Worm (Caenorhabditis elegans) whole organism, L3 larva: ENCODE results near the gene M163.1.

Experiments used
- aly-2 ChIP-seq: fragments of 150-350 bp; optimal IDR thresholded peaks from 2 replicates; lab custom pipeline; 2014; ENCODE audit warnings: missing biosample characterization, missing genetic modification characterization
- ama-1 ChIP-seq: fragments of 150-350 bp; optimal IDR thresholded peaks from 2 replicates; lab custom pipeline; 2018
- ceh-16 ChIP-seq: sonication (generic microtip); optimal IDR thresholded peaks from 2 replicates; lab custom pipeline; 2017; ENCODE audit warnings: missing biosample characterization, missing genetic modification characterization
- ceh-28 ChIP-seq: fragments of 150-350 bp; optimal IDR thresholded peaks from 2 replicates; lab custom pipeline; 2014; ENCODE audit warnings: missing biosample characterization, missing genetic modification reagents, missing genetic modification characterization
- ceh-82 ChIP-seq: fragments of 150-350 bp; optimal IDR thresholded peaks from 2 replicates; lab custom pipeline; 2014; ENCODE audit warnings: missing biosample characterization, missing genetic modification characterization
- daf-12 ChIP-seq: fragments of 150-350 bp; optimal IDR thresholded peaks from 2 replicates; lab custom pipeline; 2014; ENCODE audit warnings: missing biosample characterization, missing genetic modification reagents, missing genetic modification characterization
- egl-27 ChIP-seq: sonication (generic microtip); optimal IDR thresholded peaks from 4 replicates; lab custom pipeline; 2017; ENCODE audit warnings: missing biosample characterization, missing genetic modification reagents, missing genetic modification characterization
- egl-5 ChIP-seq: fragments of 150-350 bp; optimal IDR thresholded peaks from 2 replicates; lab custom pipeline; 2017; ENCODE audit warnings: missing biosample characterization, missing genetic modification reagents, missing genetic modification characterization, inconsistent platforms
- elt-1 ChIP-seq: fragments of 150-350 bp; optimal IDR thresholded peaks from 2 replicates; lab custom pipeline; 2014; ENCODE audit warnings: missing biosample characterization, missing genetic modification characterization
- elt-3 ChIP-seq, 3 experiments: fragments of 150-350 bp in 1 of 3; sonication (generic microtip) in 2 of 3; optimal IDR thresholded peaks; 2 replicates in 2 of 3; 4 replicates in 1 of 3; lab custom pipeline; 2014 to 2017; ENCODE audit warnings: missing biosample characterization in 3 of 3, missing genetic modification characterization in 3 of 3
- eor-1 ChIP-seq, 2 experiments: fragments of 150-350 bp; optimal IDR thresholded peaks; 2 replicates each; lab custom pipeline; 2014 to 2018; ENCODE audit warnings: missing biosample characterization in 2 of 2, missing genetic modification characterization in 2 of 2
- fkh-10 ChIP-seq: sonication (generic microtip); optimal IDR thresholded peaks from 2 replicates; lab custom pipeline; 2017; ENCODE audit warnings: missing biosample characterization, missing genetic modification reagents, missing genetic modification characterization
- fkh-2 ChIP-seq: fragments of 150-350 bp; optimal IDR thresholded peaks from 2 replicates; lab custom pipeline; 2014; ENCODE audit warnings: missing biosample characterization, missing genetic modification reagents, missing genetic modification characterization
- fos-1 ChIP-seq: fragments of 150-350 bp; optimal IDR thresholded peaks from 2 replicates; lab custom pipeline; 2014; ENCODE audit warnings: missing biosample characterization, missing genetic modification characterization
- hmg-11 ChIP-seq: sonication (generic microtip); optimal IDR thresholded peaks from 2 replicates; lab custom pipeline; 2016; ENCODE audit warnings: missing genetic modification characterization, missing compliant biosample characterization
- jun-1 ChIP-seq: fragments of 150-350 bp; optimal IDR thresholded peaks from 2 replicates; lab custom pipeline; 2014; ENCODE audit warnings: missing biosample characterization, missing genetic modification reagents, missing genetic modification characterization
- lin-39 ChIP-seq: fragments of 150-350 bp; optimal IDR thresholded peaks from 2 replicates; lab custom pipeline; 2018; ENCODE audit warnings: missing biosample characterization, missing genetic modification reagents, missing genetic modification characterization
- lsy-12 ChIP-seq: sonication (generic microtip); optimal IDR thresholded peaks from 2 replicates; lab custom pipeline; 2016; ENCODE audit warnings: mild to moderate bottlenecking, missing genetic modification characterization, missing compliant biosample characterization
- mdl-1 ChIP-seq: fragments of 150-350 bp; optimal IDR thresholded peaks from 2 replicates; lab custom pipeline; 2014; ENCODE audit warnings: missing biosample characterization, missing genetic modification characterization
- nhr-11 ChIP-seq: fragments of 150-350 bp; optimal IDR thresholded peaks from 2 replicates; lab custom pipeline; 2014; ENCODE audit warnings: missing biosample characterization, missing genetic modification characterization
- nhr-12 ChIP-seq: fragments of 150-350 bp; optimal IDR thresholded peaks from 2 replicates; lab custom pipeline; 2014; ENCODE audit warnings: missing biosample characterization, missing genetic modification characterization
- nhr-23 ChIP-seq: fragments of 150-350 bp; optimal IDR thresholded peaks from 2 replicates; lab custom pipeline; 2014; ENCODE audit warnings: missing biosample characterization, missing genetic modification reagents, missing genetic modification characterization
- nhr-237 ChIP-seq: fragments of 150-350 bp; optimal IDR thresholded peaks from 2 replicates; lab custom pipeline; 2014; ENCODE audit warnings: missing biosample characterization, missing genetic modification characterization
- nhr-25 ChIP-seq: sonication (generic microtip); optimal IDR thresholded peaks from 2 replicates; lab custom pipeline; 2017; ENCODE audit warnings: missing biosample characterization, missing genetic modification characterization
- nhr-28 ChIP-seq: fragments of 150-350 bp; optimal IDR thresholded peaks from 2 replicates; lab custom pipeline; 2014; ENCODE audit warnings: missing biosample characterization, missing genetic modification characterization
- nhr-43 ChIP-seq: sonication (generic microtip); optimal IDR thresholded peaks from 2 replicates; lab custom pipeline; 2016; ENCODE audit warnings: mild to moderate bottlenecking, missing genetic modification characterization, missing compliant biosample characterization; ENCODE audit not compliant: poor library complexity, severe bottlenecking
- nhr-67 ChIP-seq: fragments of 150-350 bp; optimal IDR thresholded peaks from 2 replicates; lab custom pipeline; 2014; ENCODE audit warnings: missing biosample characterization, missing genetic modification characterization
- nhr-77 ChIP-seq: fragments of 150-350 bp; optimal IDR thresholded peaks from 2 replicates; lab custom pipeline; 2014; ENCODE audit warnings: missing biosample characterization, missing genetic modification characterization
- pha-4 ChIP-seq: fragments of 150-350 bp; optimal IDR thresholded peaks from 2 replicates; lab custom pipeline; 2014; ENCODE audit warnings: missing biosample characterization, missing genetic modification reagents, missing genetic modification characterization
- sea-2 ChIP-seq: fragments of 150-350 bp; sonication (generic microtip); optimal IDR thresholded peaks from 4 replicates; lab custom pipeline; 2014; ENCODE audit warnings: missing biosample characterization, missing genetic modification reagents, missing genetic modification characterization
- tbx-2 ChIP-seq: sonication (generic microtip); optimal IDR thresholded peaks from 2 replicates; lab custom pipeline; 2016; ENCODE audit warnings: mild to moderate bottlenecking, missing genetic modification characterization, missing compliant biosample characterization
- zag-1 ChIP-seq: fragments of 150-350 bp; optimal IDR thresholded peaks from 2 replicates; lab custom pipeline; 2014; ENCODE audit warnings: missing biosample characterization, missing genetic modification characterization
- ztf-11 ChIP-seq: fragments of 150-350 bp; optimal IDR thresholded peaks from 2 replicates; lab custom pipeline; 2014; ENCODE audit warnings: missing biosample characterization, missing genetic modification characterization
- ztf-4 ChIP-seq: fragments of 150-350 bp; optimal IDR thresholded peaks from 2 replicates; lab custom pipeline; 2014; ENCODE audit warnings: missing biosample characterization, missing genetic modification characterization

Gene M163.1

ce11 chrX:14464513-14464912 lies 39.1 kb downstream of the M163.1 start, which contains the start of gene M163.7:
Gene M163.7 (plus strand): TSS chrX:14464813.
- no peak for TF ChIP-seq ztf-4 (tag; lab: Kevin White, UChicago)
- TF ChIP-seq ceh-28, result no peak
- no peak for TF ChIP-seq sea-2 (GFP tag; lab: Kevin White, UChicago)
- no peak for TF ChIP-seq nhr-12 (tag; lab: Kevin White, UChicago)
- no peak for TF ChIP-seq fkh-10
- TF ChIP-seq tbx-2 (tag; lab: Kevin White, UChicago), result no peak
- TF ChIP-seq nhr-77 (tag; lab: Kevin White, UChicago), result no peak
- no peak for TF ChIP-seq fkh-2 (tag; lab: Kevin White, UChicago)
- TF ChIP-seq egl-27, result no peak

ce11 chrX:14460412-14460811 lies 43.2 kb downstream of the M163.1 start, which contains the start of gene Y66C5A.2:
Gene Y66C5A.2 (plus strand): TSS chrX:14460712.
- TF ChIP-seq nhr-28 (tag; lab: Kevin White, UChicago), result no peak
- TF ChIP-seq mdl-1 (tag; lab: Kevin White, UChicago), result no peak
- TF ChIP-seq nhr-77 (tag; lab: Kevin White, UChicago), result no peak
- no peak for TF ChIP-seq fkh-10
- no peak for TF ChIP-seq elt-3 (tag; optimal IDR thresholded peaks at IDR 0.05; lab: Kevin White, UChicago)
- TF ChIP-seq nhr-67 (tag; lab: Kevin White, UChicago), result no peak
- TF ChIP-seq ztf-11 (tag; lab: Kevin White, UChicago), result no peak
- no peak for TF ChIP-seq sea-2 (GFP tag; lab: Kevin White, UChicago)
- TF ChIP-seq lin-39 (tag; lab: Kevin White, UChicago), result no peak
- no peak for TF ChIP-seq nhr-43 (tag; lab: Kevin White, UChicago)
- TF ChIP-seq ama-1 (lab: Kevin White, UChicago), result no peak
- TF ChIP-seq ceh-28, result no peak
- TF ChIP-seq egl-27, result no peak
- TF ChIP-seq jun-1 (tag; lab: Kevin White, UChicago), result no peak
- no peak for TF ChIP-seq eor-1 (tag; optimal IDR thresholded peaks at IDR 0.05; lab: Kevin White, UChicago)
- TF ChIP-seq pha-4 (tag; lab: Kevin White, UChicago), result no peak

- no peak for TF ChIP-seq nhr-67 (tag; lab: Kevin White, UChicago)
- TF ChIP-seq nhr-12 (tag; lab: Kevin White, UChicago), result no peak
- no peak for TF ChIP-seq aly-2 (tag; lab: Kevin White, UChicago)
- no peak for TF ChIP-seq nhr-23 (tag; lab: Kevin White, UChicago)
- TF ChIP-seq zag-1 (tag; lab: Kevin White, UChicago), result no peak
- TF ChIP-seq nhr-237 (tag; lab: Kevin White, UChicago), result no peak
- no peak for TF ChIP-seq tbx-2 (tag; lab: Kevin White, UChicago)
- TF ChIP-seq eor-1 (tag; optimal IDR thresholded peaks at IDR 0.05; lab: Kevin White, UChicago), result no peak
- no peak for TF ChIP-seq ceh-82 (tag; lab: Kevin White, UChicago)
- TF ChIP-seq fkh-10, result no peak
- no peak for TF ChIP-seq pha-4 (tag; lab: Kevin White, UChicago)
- no peak for TF ChIP-seq ama-1 (lab: Kevin White, UChicago)
- TF ChIP-seq jun-1 (tag; lab: Kevin White, UChicago), result no peak
- TF ChIP-seq elt-3 (tag; optimal IDR thresholded peaks at IDR 0.05; lab: Kevin White, UChicago), result no peak
- no peak for TF ChIP-seq fos-1 (tag; lab: Kevin White, UChicago)
- no peak for TF ChIP-seq lin-39 (tag; lab: Kevin White, UChicago)
- no peak for TF ChIP-seq lsy-12 (tag; lab: Kevin White, UChicago)
- TF ChIP-seq daf-12 (tag; lab: Kevin White, UChicago), result no peak
- no peak for TF ChIP-seq sea-2 (GFP tag; lab: Kevin White, UChicago)
- no peak for TF ChIP-seq ztf-4 (tag; lab: Kevin White, UChicago)
Measured at ce11 chrX:14455419-14455818, 48.2 kb downstream of the M163.1 start, which contains the start of gene Y66C5A.1. Gene Y66C5A.1 (minus strand): TSS chrX:14455519.

- no peak for TF ChIP-seq ceh-16 (tag; lab: Kevin White, UChicago)
- no peak for TF ChIP-seq jun-1 (tag; lab: Kevin White, UChicago)
- no peak for TF ChIP-seq nhr-12 (tag; lab: Kevin White, UChicago)
- no peak for TF ChIP-seq nhr-237 (tag; lab: Kevin White, UChicago)
- no peak for TF ChIP-seq nhr-11 (tag; lab: Kevin White, UChicago)
- no peak for TF ChIP-seq nhr-77 (tag; lab: Kevin White, UChicago)
- no peak for TF ChIP-seq nhr-25 (tag; lab: Kevin White, UChicago)
- no peak for TF ChIP-seq aly-2 (tag; lab: Kevin White, UChicago)
- no peak for TF ChIP-seq nhr-43 (tag; lab: Kevin White, UChicago)
- TF ChIP-seq egl-5 (tag; lab: Kevin White, UChicago), result no peak
- no peak for TF ChIP-seq elt-3 (tag; optimal IDR thresholded peaks at IDR 0.05; lab: Kevin White, UChicago)
- no peak for TF ChIP-seq egl-27
- TF ChIP-seq hmg-11 (tag; lab: Kevin White, UChicago), result no peak
- TF ChIP-seq sea-2 (GFP tag; lab: Kevin White, UChicago), result no peak
- TF ChIP-seq elt-1 (tag; lab: Kevin White, UChicago), result no peak
- no peak for TF ChIP-seq ceh-82 (tag; lab: Kevin White, UChicago)
- TF ChIP-seq nhr-28 (tag; lab: Kevin White, UChicago), result no peak
Measured at ce11 chrX:14453735-14454134, 49.9 kb downstream of the M163.1 start, which contains the start of gene F23D12.7. Gene F23D12.7 (minus strand): TSS chrX:14453835.
